Fruit fly (Drosophila melanogaster): ENCODE results near the gene alpha-Est6.

DNA sequence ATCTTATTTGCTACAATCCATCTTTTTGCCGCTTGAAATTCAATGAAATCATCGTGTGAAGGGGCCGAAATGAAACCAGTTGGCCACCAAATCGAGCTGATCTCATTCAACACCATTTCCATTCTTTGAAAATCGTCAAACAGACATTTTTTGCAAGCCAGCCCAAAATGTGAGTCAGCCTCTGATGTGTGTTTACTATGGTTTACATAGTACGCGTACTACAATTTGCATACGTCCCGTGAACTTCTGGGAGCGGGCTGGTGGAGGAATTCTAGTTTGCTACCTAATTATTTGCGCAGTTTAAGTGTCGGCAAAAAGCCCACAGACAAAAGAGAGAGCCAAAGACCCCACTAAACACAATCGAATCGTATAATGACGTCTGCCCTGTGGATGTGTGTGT, 25.4 kb downstream of the alpha-Est6 start:
- no peak for TF ChIP-seq pan (optimal IDR thresholded peaks at IDR 0.05)
- no peak for TF ChIP-seq usp (GFP tag; optimal IDR thresholded peaks at IDR 0.05)
- no peak for TF ChIP-seq psq (optimal IDR thresholded peaks at IDR 0.05)
- TF ChIP-seq Dll (optimal IDR thresholded peaks at IDR 0.05) = no peak
